Worm (Caenorhabditis elegans) whole organism, L3 larva: ENCODE results near the gene rab-35.

ENCODE experiments used
- R02D3.7 ChIP-seq: fragments of 150-350 bp; optimal IDR thresholded peaks from 2 replicates; lab custom pipeline; 2014; ENCODE audit warnings: missing biosample characterization, missing genetic modification characterization
- ZK546.5 ChIP-seq: sonication (generic microtip); optimal IDR thresholded peaks from 2 replicates; lab custom pipeline; 2017; ENCODE audit warnings: missing biosample characterization, missing genetic modification characterization
- ama-1 ChIP-seq: fragments of 150-350 bp; optimal IDR thresholded peaks from 2 replicates; lab custom pipeline; 2018
- ceh-16 ChIP-seq: sonication (generic microtip); optimal IDR thresholded peaks from 2 replicates; lab custom pipeline; 2017; ENCODE audit warnings: missing biosample characterization, missing genetic modification characterization
- ceh-28 ChIP-seq: fragments of 150-350 bp; optimal IDR thresholded peaks from 2 replicates; lab custom pipeline; 2014; ENCODE audit warnings: missing biosample characterization, missing genetic modification reagents, missing genetic modification characterization
- egl-5 ChIP-seq: fragments of 150-350 bp; optimal IDR thresholded peaks from 2 replicates; lab custom pipeline; 2017; ENCODE audit warnings: missing biosample characterization, missing genetic modification reagents, missing genetic modification characterization, inconsistent platforms
- elt-2 ChIP-seq: sonication (generic microtip); optimal IDR thresholded peaks from 2 replicates; lab custom pipeline; 2016; ENCODE audit warnings: missing genetic modification reagents, mild to moderate bottlenecking, missing genetic modification characterization, missing compliant biosample characterization
- elt-3 ChIP-seq, 3 experiments: fragments of 150-350 bp in 1 of 3; sonication (generic microtip) in 2 of 3; optimal IDR thresholded peaks; 2 replicates in 2 of 3; 4 replicates in 1 of 3; lab custom pipeline; 2014 to 2017; ENCODE audit warnings: missing biosample characterization in 3 of 3, missing genetic modification characterization in 3 of 3
- eor-1 ChIP-seq, 2 experiments: fragments of 150-350 bp; optimal IDR thresholded peaks; 2 replicates each; lab custom pipeline; 2014 to 2018; ENCODE audit warnings: missing biosample characterization in 2 of 2, missing genetic modification characterization in 2 of 2
- fkh-10 ChIP-seq: sonication (generic microtip); optimal IDR thresholded peaks from 2 replicates; lab custom pipeline; 2017; ENCODE audit warnings: missing biosample characterization, missing genetic modification reagents, missing genetic modification characterization
- fos-1 ChIP-seq: fragments of 150-350 bp; optimal IDR thresholded peaks from 2 replicates; lab custom pipeline; 2014; ENCODE audit warnings: missing biosample characterization, missing genetic modification characterization
- hmg-11 ChIP-seq: sonication (generic microtip); optimal IDR thresholded peaks from 2 replicates; lab custom pipeline; 2016; ENCODE audit warnings: missing genetic modification characterization, missing compliant biosample characterization
- lin-39 ChIP-seq: fragments of 150-350 bp; optimal IDR thresholded peaks from 2 replicates; lab custom pipeline; 2018; ENCODE audit warnings: missing biosample characterization, missing genetic modification reagents, missing genetic modification characterization
- lsy-12 ChIP-seq: sonication (generic microtip); optimal IDR thresholded peaks from 2 replicates; lab custom pipeline; 2016; ENCODE audit warnings: mild to moderate bottlenecking, missing genetic modification characterization, missing compliant biosample characterization
- mdl-1 ChIP-seq: fragments of 150-350 bp; optimal IDR thresholded peaks from 2 replicates; lab custom pipeline; 2014; ENCODE audit warnings: missing biosample characterization, missing genetic modification characterization
- mml-1 ChIP-seq: fragments of 150-350 bp; sonication (generic microtip); optimal IDR thresholded peaks from 3 replicates; lab custom pipeline; 2014; ENCODE audit warnings: missing biosample characterization, missing genetic modification characterization
- nfya-1 ChIP-seq: sonication (generic microtip); optimal IDR thresholded peaks from 2 replicates; lab custom pipeline; 2017; ENCODE audit warnings: missing genetic modification characterization, mild to moderate bottlenecking, missing compliant biosample characterization, antibody characterized with exemption, moderate library complexity; ENCODE audit not compliant: insufficient read depth
- nhr-11 ChIP-seq: fragments of 150-350 bp; optimal IDR thresholded peaks from 2 replicates; lab custom pipeline; 2014; ENCODE audit warnings: missing biosample characterization, missing genetic modification characterization
- nhr-23 ChIP-seq: fragments of 150-350 bp; optimal IDR thresholded peaks from 2 replicates; lab custom pipeline; 2014; ENCODE audit warnings: missing biosample characterization, missing genetic modification reagents, missing genetic modification characterization
- nhr-237 ChIP-seq: fragments of 150-350 bp; optimal IDR thresholded peaks from 2 replicates; lab custom pipeline; 2014; ENCODE audit warnings: missing biosample characterization, missing genetic modification characterization
- nhr-25 ChIP-seq: sonication (generic microtip); optimal IDR thresholded peaks from 2 replicates; lab custom pipeline; 2017; ENCODE audit warnings: missing biosample characterization, missing genetic modification characterization
- nhr-28 ChIP-seq: fragments of 150-350 bp; optimal IDR thresholded peaks from 2 replicates; lab custom pipeline; 2014; ENCODE audit warnings: missing biosample characterization, missing genetic modification characterization
- nhr-67 ChIP-seq: fragments of 150-350 bp; optimal IDR thresholded peaks from 2 replicates; lab custom pipeline; 2014; ENCODE audit warnings: missing biosample characterization, missing genetic modification characterization
- nhr-77 ChIP-seq: fragments of 150-350 bp; optimal IDR thresholded peaks from 2 replicates; lab custom pipeline; 2014; ENCODE audit warnings: missing biosample characterization, missing genetic modification characterization
- pqm-1 ChIP-seq: fragments of 150-350 bp; optimal IDR thresholded peaks from 2 replicates; lab custom pipeline; 2017; ENCODE audit warnings: missing biosample characterization, missing genetic modification characterization, inconsistent platforms
- sea-2 ChIP-seq: fragments of 150-350 bp; sonication (generic microtip); optimal IDR thresholded peaks from 4 replicates; lab custom pipeline; 2014; ENCODE audit warnings: missing biosample characterization, missing genetic modification reagents, missing genetic modification characterization
- skn-1 ChIP-seq: fragments of 150-350 bp; optimal IDR thresholded peaks from 2 replicates; lab custom pipeline; 2014; ENCODE audit warnings: missing biosample characterization, missing genetic modification characterization
- snpc-4 ChIP-seq: fragments of 150-350 bp; optimal IDR thresholded peaks from 2 replicates; lab custom pipeline; 2014; ENCODE audit warnings: missing biosample characterization, missing genetic modification characterization
- tbx-2 ChIP-seq: sonication (generic microtip); optimal IDR thresholded peaks from 2 replicates; lab custom pipeline; 2016; ENCODE audit warnings: mild to moderate bottlenecking, missing genetic modification characterization, missing compliant biosample characterization
- unc-39 ChIP-seq: sonication (generic microtip); optimal IDR thresholded peaks from 4 replicates; lab custom pipeline; 2017; ENCODE audit warnings: missing biosample characterization, missing genetic modification characterization
- unc-62 ChIP-seq: fragments of 150-350 bp; sonication (generic microtip); optimal IDR thresholded peaks from 4 replicates; lab custom pipeline; 2014; ENCODE audit warnings: missing biosample characterization, missing genetic modification reagents, missing genetic modification characterization
- zag-1 ChIP-seq: fragments of 150-350 bp; optimal IDR thresholded peaks from 2 replicates; lab custom pipeline; 2014; ENCODE audit warnings: missing biosample characterization, missing genetic modification characterization
- ztf-4 ChIP-seq: fragments of 150-350 bp; optimal IDR thresholded peaks from 2 replicates; lab custom pipeline; 2014; ENCODE audit warnings: missing biosample characterization, missing genetic modification characterization

rab-35 gene

DNA sequence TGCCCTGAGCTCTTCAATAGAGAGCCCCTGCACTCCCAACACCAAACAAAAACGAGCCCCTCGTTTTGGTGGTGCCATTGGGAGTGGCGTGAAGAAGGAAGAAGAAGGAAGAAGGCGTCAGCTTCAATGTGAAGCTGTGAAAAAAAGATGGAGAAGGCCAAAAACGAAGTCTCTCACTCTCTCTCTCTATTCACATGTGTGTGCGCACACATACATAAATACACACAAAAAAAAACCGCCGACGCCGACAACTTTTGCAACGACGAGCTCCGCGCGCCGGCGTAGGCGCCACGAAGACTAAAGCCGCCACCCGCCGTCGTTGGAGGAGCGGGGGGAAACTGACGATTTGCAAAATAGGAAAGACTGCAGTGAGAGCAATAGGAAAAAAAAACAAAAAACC is 24.7 kb upstream of the rab-35 start:
- TF ChIP-seq fkh-10 (GFP tag; lab: Kevin White, UChicago) = no peak
- no peak for TF ChIP-seq elt-3 (tag; optimal IDR thresholded peaks at IDR 0.05; lab: Kevin White, UChicago)
- TF ChIP-seq ceh-28 (tag; lab: Kevin White, UChicago) = no peak
- TF ChIP-seq nhr-23 = no peak
- peak; percentile 48 for TF ChIP-seq nfya-1 (tag; lab: Kevin White, UChicago)
- TF ChIP-seq hmg-11 (tag; lab: Kevin White, UChicago) = peak; percentile 12
- TF ChIP-seq egl-5 (tag; lab: Kevin White, UChicago) = no peak
- TF ChIP-seq, all 47 proteins: peak for 2

- no peak for TF ChIP-seq egl-5 (tag; lab: Kevin White, UChicago)
- no peak for TF ChIP-seq mml-1 (tag; lab: Kevin White, UChicago)
- peak; percentile 69 for TF ChIP-seq hmg-11 (tag; lab: Kevin White, UChicago)
- TF ChIP-seq snpc-4 = peak; percentile 54
- no peak for TF ChIP-seq elt-2 (tag; lab: Kevin White, UChicago)
- TF ChIP-seq lin-39 (tag; lab: Kevin White, UChicago) = peak; percentile 82
- peak; percentile 68 for TF ChIP-seq fkh-10 (GFP tag; lab: Kevin White, UChicago)
- peak; percentile 69 for TF ChIP-seq nfya-1 (tag; lab: Kevin White, UChicago)
Measured at ce11 chrIII:11334346-11334745, 23.0 kb upstream of the rab-35 start.

DNA sequence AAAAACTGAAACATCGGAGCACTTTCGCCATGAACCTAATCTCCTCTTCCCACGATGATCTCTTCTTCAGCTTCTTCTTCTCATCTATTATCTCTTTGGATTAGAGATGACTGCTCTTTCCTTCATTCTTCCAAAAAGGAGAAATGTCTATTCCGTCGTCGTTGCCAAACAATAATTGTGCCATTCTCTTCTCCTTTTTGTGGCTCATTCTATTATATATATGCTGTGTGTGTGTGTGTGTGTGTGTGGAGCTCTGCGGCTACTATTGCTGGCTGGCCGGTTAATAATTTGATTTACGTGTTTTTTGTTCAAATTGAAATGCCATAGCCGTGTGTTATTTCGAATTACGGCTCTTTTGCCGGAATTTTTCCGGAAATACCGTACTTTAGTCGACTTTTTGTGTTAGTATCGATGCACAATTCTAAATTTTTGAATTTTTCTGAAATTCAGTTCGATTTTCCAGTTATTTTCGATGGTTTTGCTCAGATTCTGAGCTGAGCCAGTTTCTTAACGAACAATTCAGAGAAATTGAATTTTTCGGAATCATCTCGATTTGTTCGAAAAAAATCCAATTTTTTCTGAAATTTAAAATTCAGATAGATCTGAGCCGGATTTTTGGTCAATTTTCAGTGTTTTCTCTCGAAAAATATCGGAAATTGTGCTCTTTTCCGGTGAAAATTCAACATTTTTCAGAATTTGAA is 21.8 kb upstream of the rab-35 start, which contains the start of gene T28D6.5:
T28D6.5 (plus strand) TSS at position 651 of the 701 bp plus-strand sequence.
- TF ChIP-seq nhr-237 (tag; lab: Kevin White, UChicago) = no peak
- no peak for TF ChIP-seq nhr-28 (tag; lab: Kevin White, UChicago)
- no peak for TF ChIP-seq hmg-11 (tag; lab: Kevin White, UChicago)
- no peak for TF ChIP-seq lsy-12
- TF ChIP-seq sea-2 = no peak
- no peak for TF ChIP-seq zag-1 (tag; lab: Kevin White, UChicago)
- TF ChIP-seq ceh-28 (tag; lab: Kevin White, UChicago) = no peak
- TF ChIP-seq fkh-10 (GFP tag; lab: Kevin White, UChicago) = no peak
- no peak for TF ChIP-seq tbx-2 (tag; lab: Kevin White, UChicago)
- no peak for TF ChIP-seq nhr-77 (tag; lab: Kevin White, UChicago)
- no peak for TF ChIP-seq nhr-11 (tag; lab: Kevin White, UChicago)
- TF ChIP-seq ama-1 (lab: Kevin White, UChicago) = no peak
- no peak for TF ChIP-seq ZK546.5 (tag; lab: Kevin White, UChicago)
- no peak for TF ChIP-seq nhr-67
- TF ChIP-seq unc-39 = no peak

ce11 chrIII:11332306-11332705 is 20.9 kb upstream of the rab-35 start:
- TF ChIP-seq unc-62 (GFP tag; lab: Kevin White, UChicago) (peak; percentile 38), lin-39 (tag; lab: Kevin White, UChicago) (peak; percentile 8), nhr-25 (tag; lab: Kevin White, UChicago) (no peak)

DNA sequence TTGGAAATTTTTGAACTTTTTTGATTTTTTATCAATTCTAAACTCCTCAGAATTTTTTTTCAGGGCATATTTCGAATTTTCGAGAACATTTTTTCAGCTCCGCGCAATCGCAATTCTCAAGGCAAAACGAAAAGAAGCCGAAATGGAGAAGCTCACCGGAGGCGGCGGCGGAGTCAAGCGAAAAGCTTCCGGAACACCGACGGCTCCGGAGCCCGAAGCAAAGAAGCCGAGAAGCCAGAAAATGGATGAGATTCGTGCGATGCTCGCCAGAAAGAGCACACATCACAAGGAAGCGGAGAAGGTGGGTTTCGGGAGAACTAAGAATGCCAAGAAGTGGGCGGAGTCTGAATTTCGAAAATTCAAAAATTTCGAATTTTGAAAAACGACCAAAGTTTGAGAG is 12.7 kb upstream of the rab-35 start:
- TF ChIP-seq zag-1 (tag; lab: Kevin White, UChicago) (no peak), skn-1 (no peak), unc-62 (GFP tag; lab: Kevin White, UChicago) (no peak), tbx-2 (tag; lab: Kevin White, UChicago) (no peak), eor-1 (tag; optimal IDR thresholded peaks at IDR 0.05; lab: Kevin White, UChicago) (no peak), ceh-16 (no peak), nhr-28 (tag; lab: Kevin White, UChicago) (no peak), fkh-10 (GFP tag; lab: Kevin White, UChicago) (no peak), R02D3.7 (no peak), elt-3 (tag; optimal IDR thresholded peaks at IDR 0.05; lab: Kevin White, UChicago) (no peak), nhr-237 (tag; lab: Kevin White, UChicago) (no peak), ztf-4 (no peak)
- TF ChIP-seq, all 47 proteins: peak for 0

ce11 chrIII:11318131-11318530 is 6.8 kb upstream of the rab-35 start, which contains the start of gene teg-1:
Gene teg-1, minus strand, starts transcription at chrIII:11318231.
- TF ChIP-seq elt-2 (tag; lab: Kevin White, UChicago) (no peak), nhr-67 (no peak), tbx-2 (tag; lab: Kevin White, UChicago) (no peak), nhr-11 (tag; lab: Kevin White, UChicago) (no peak), pqm-1 (tag; lab: Kevin White, UChicago) (no peak), zag-1 (tag; lab: Kevin White, UChicago) (no peak), fkh-10 (GFP tag; lab: Kevin White, UChicago) (no peak), lin-39 (tag; lab: Kevin White, UChicago) (no peak), fos-1 (tag; lab: Kevin White, UChicago) (no peak), mdl-1 (tag; lab: Kevin White, UChicago) (no peak)
